Fruit fly (Drosophila melanogaster): ENCODE data around the gene Ir85a.

Ir85a gene

DNA sequence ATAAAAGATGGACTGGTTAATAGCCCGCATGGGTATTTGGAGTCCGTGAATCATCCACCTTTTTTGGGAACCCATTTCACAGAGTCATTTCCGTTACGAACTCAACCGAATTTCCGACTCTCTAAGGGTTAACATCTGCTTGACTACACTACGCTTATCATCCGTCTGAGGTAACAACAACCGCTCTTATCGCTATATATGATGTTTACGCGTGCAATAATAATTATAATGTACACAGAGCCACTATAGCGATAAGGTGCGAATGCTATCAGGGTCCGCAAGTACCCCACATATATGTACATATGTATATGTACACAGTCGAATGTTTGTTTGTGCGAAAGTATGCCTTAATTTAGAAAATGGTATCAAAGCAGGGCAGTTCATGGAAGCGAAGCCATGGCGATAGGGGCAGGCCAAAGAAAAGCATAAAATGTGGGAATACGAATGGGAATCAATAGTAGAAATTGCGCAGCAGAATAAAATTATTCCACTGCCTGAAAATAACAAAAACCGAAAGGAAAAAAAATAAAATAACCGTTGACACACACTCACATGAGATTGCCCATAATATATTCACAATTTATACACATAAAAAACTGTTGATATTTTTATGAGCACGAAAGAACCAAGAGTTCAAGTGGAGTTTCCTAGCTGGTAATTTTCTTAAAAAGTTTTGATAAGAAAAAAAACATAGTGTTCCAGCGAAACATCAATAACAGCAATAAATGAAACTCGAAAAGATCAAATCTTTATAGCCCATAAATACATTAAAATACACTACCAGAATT is 16.1 kb downstream of the Ir85a start (continued):
- TF ChIP-seq fd96Cb (tag; optimal IDR thresholded peaks at IDR 0.05), result peak; percentile 34
- TF ChIP-seq inv (GFP tag; IDR thresholded peaks at IDR 0.05; ENCODE audit: partially characterized antibody), result no peak
- peak; percentile 89 for TF ChIP-seq tup (GFP tag; optimal IDR thresholded peaks at IDR 0.05)
- peak; percentile 93 for TF ChIP-seq YL-1 (GFP tag; optimal IDR thresholded peaks at IDR 0.05)
- peak; percentile 18; the same call in 1 of the 4 replicates for TF ChIP-seq Gug (GFP tag; IDR thresholded peaks at IDR 0.05)
- peak; percentile 94 for TF ChIP-seq Med (GFP tag)
- TF ChIP-seq CG12219 (GFP tag; optimal IDR thresholded peaks at IDR 0.05), result peak; percentile 90
- no peak for TF ChIP-seq CG11504 (tag; optimal IDR thresholded peaks at IDR 0.05)
- TF ChIP-seq Neu2 (GFP tag; optimal IDR thresholded peaks at IDR 0.05; ENCODE audit: borderline replicate concordance), result no peak
- TF ChIP-seq exex (tag; optimal IDR thresholded peaks at IDR 0.05), result peak; percentile 99
- peak; percentile 95 for TF ChIP-seq chinmo (GFP tag; IDR thresholded peaks at IDR 0.05; ENCODE audit: partially characterized antibody)
- TF ChIP-seq HLHmδ (GFP tag; optimal IDR thresholded peaks at IDR 0.05), result peak; percentile 96
- peak; percentile 59 for TF ChIP-seq CG18011 (GFP tag; optimal IDR thresholded peaks at IDR 0.05)
- peak; percentile 19 for TF ChIP-seq CG6654 (GFP tag; optimal IDR thresholded peaks at IDR 0.05)
- TF ChIP-seq CG11560 (tag; IDR thresholded peaks at IDR 0.05), result no peak
- TF ChIP-seq zen2 (GFP tag; IDR thresholded peaks at IDR 0.05; ENCODE audit: partially characterized antibody), result no peak
- peak; percentile 95 for TF ChIP-seq Fer1 (GFP tag; optimal IDR thresholded peaks at IDR 0.05)
- TF ChIP-seq Max (GFP tag; optimal IDR thresholded peaks at IDR 0.05), result peak; percentile 71
- TF ChIP-seq stwl (tag; optimal IDR thresholded peaks at IDR 0.05), result peak; percentile 3
- peak; percentile 82 for TF ChIP-seq CG6854 (GFP tag; optimal IDR thresholded peaks at IDR 0.05)
- TF ChIP-seq CG7963 (GFP tag; IDR thresholded peaks at IDR 0.05; ENCODE audit: partially characterized antibody), result no peak
- peak in 1 of 2 experiments; percentile 70 for TF ChIP-seq dpn (GFP tag; optimal IDR thresholded peaks at IDR 0.05)
- peak; percentile 61; the same call in 1 of the 2 replicates for TF ChIP-seq CG1024 (GFP tag; IDR thresholded peaks at IDR 0.05)
- TF ChIP-seq sug (tag; optimal IDR thresholded peaks at IDR 0.05), result peak; percentile 96
- peak; percentile 73 for TF ChIP-seq CG1647 (GFP tag; optimal IDR thresholded peaks at IDR 0.05)
- TF ChIP-seq CG2712 (tag; optimal IDR thresholded peaks at IDR 0.05), result peak; percentile 32
- TF ChIP-seq wdn (GFP tag; IDR thresholded peaks at IDR 0.05), result peak; percentile 47; the same call in 1 of the 2 replicates
- peak; percentile 39; the same call in 1 of the 2 replicates for TF ChIP-seq Ada2b (GFP tag; IDR thresholded peaks at IDR 0.05)
- peak; percentile 75 for TF ChIP-seq ERR (GFP tag; optimal IDR thresholded peaks at IDR 0.05)
- peak; percentile 50 for TF ChIP-seq CG4820 (GFP tag; optimal IDR thresholded peaks at IDR 0.05)
- TF ChIP-seq CG33213 (GFP tag; optimal IDR thresholded peaks at IDR 0.05), result peak; percentile 84
- peak; percentile 84 for TF ChIP-seq CG16863 (GFP tag; optimal IDR thresholded peaks at IDR 0.05)
- TF ChIP-seq CG11085 (GFP tag; IDR thresholded peaks at IDR 0.05), result peak; percentile 30; the same call in 1 of the 2 replicates
- TF ChIP-seq Atf6 (GFP tag; IDR thresholded peaks at IDR 0.05), result peak; percentile 85
- TF ChIP-seq esg (GFP tag; conservative IDR thresholded peaks at IDR 0.05), result no peak
- TF ChIP-seq D (optimal IDR thresholded peaks at IDR 0.05), result no peak
- TF ChIP-seq D (GFP tag; optimal IDR thresholded peaks at IDR 0.05), result peak; percentile 61
- TF ChIP-seq vnd (GFP tag; IDR thresholded peaks at IDR 0.05; ENCODE audit: partially characterized antibody), result no peak
- peak; percentile 90 for TF ChIP-seq BtbVII (GFP tag; optimal IDR thresholded peaks at IDR 0.05)
- peak; percentile 82 for TF ChIP-seq tap (tag; optimal IDR thresholded peaks at IDR 0.05)
- peak; percentile 24 for TF ChIP-seq Dad (GFP tag; optimal IDR thresholded peaks at IDR 0.05)
- no peak for TF ChIP-seq Sin3A (optimal IDR thresholded peaks at IDR 0.05)
- TF ChIP-seq mld (GFP tag; IDR thresholded peaks at IDR 0.05; ENCODE audit: partially characterized antibody), result no peak
- peak; percentile 93 for TF ChIP-seq caup (GFP tag; optimal IDR thresholded peaks at IDR 0.05; ENCODE audit: severe bottlenecking)
- peak; percentile 71 for TF ChIP-seq CG14710 (tag; optimal IDR thresholded peaks at IDR 0.05)
- peak; percentile 60 for TF ChIP-seq Atf3 (GFP tag; optimal IDR thresholded peaks at IDR 0.05)
- TF ChIP-seq Sry-δ (GFP tag; optimal IDR thresholded peaks at IDR 0.05), result peak; percentile 15
- peak; percentile 27; the same call in 1 of the 2 replicates for TF ChIP-seq ap (GFP tag; IDR thresholded peaks at IDR 0.05)

Data from whole organism, embryonic.